Worm (Caenorhabditis elegans): ENCODE results near the gene F09F9.2.

Gene F09F9.2

ce11 chrX:4142202-4142601, 31.0 kb upstream of the F09F9.2 start:
- TF ChIP-seq nhr-42 (GFP tag; IDR thresholded peaks at IDR 0.05): peak; percentile 80; the same call in 1 of the 2 replicates
- peak in 1 of 2 experiments; percentile 82; a peak in 1 of 4 replicates for TF ChIP-seq madf-5 (GFP tag; IDR thresholded peaks at IDR 0.05)
- no peak for TF ChIP-seq daf-8 (GFP tag; IDR thresholded peaks at IDR 0.05)
- TF ChIP-seq ama-1 (optimal IDR thresholded peaks at IDR 0.05): peak; percentile 59
- TF ChIP-seq madf-9 (GFP tag; conservative IDR thresholded peaks at IDR 0.05): peak; percentile 56; the same call in 1 of the 2 replicates
- peak; percentile 100 for TF ChIP-seq aha-1 (tag)
- no peak for TF ChIP-seq attf-4 (tag; optimal IDR thresholded peaks at IDR 0.05)
- TF ChIP-seq unc-62 (GFP tag; optimal IDR thresholded peaks at IDR 0.05 in 1 of 2): no peak
- TF ChIP-seq unc-62 (tag; optimal IDR thresholded peaks at IDR 0.05): no peak
- peak; percentile 93 for TF ChIP-seq ceh-20 (GFP tag; IDR thresholded peaks at IDR 0.05)
- no peak for TF ChIP-seq lin-15B (tag; optimal IDR thresholded peaks at IDR 0.05)
- TF ChIP-seq zfp-3 (GFP tag; conservative IDR thresholded peaks at IDR 0.05): no peak
- no peak for TF ChIP-seq ces-1 (GFP tag; optimal IDR thresholded peaks at IDR 0.05)
- 0 out of 2 replicates have a peak, but pooled peaks have one; percentile 53 for TF ChIP-seq ZK337.2 (GFP tag; IDR thresholded peaks at IDR 0.05)
- TF ChIP-seq set-16 (GFP tag; IDR thresholded peaks at IDR 0.05): peak; percentile 67
- no peak for TF ChIP-seq zip-2 (tag; optimal IDR thresholded peaks at IDR 0.05)
- no peak for TF ChIP-seq unc-130 (GFP tag; optimal IDR thresholded peaks at IDR 0.05)
- peak; percentile 97 for TF ChIP-seq nhr-48 (tag; optimal IDR thresholded peaks at IDR 0.05)
- TF ChIP-seq nhr-28 (tag; optimal IDR thresholded peaks at IDR 0.05): peak; percentile 86
- peak; percentile 18 for TF ChIP-seq hmg-1.1 (GFP tag; IDR thresholded peaks at IDR 0.05)
- no peak for TF ChIP-seq D1046.2 (GFP tag; IDR thresholded peaks at IDR 0.05)
- TF ChIP-seq daf-19 (GFP tag; conservative IDR thresholded peaks at IDR 0.05): no peak
- TF ChIP-seq Y75B8A.6 (GFP tag; IDR thresholded peaks at IDR 0.05): peak; percentile 58; the same call in 1 of the 2 replicates
- TF ChIP-seq F37D6.2 (tag; optimal IDR thresholded peaks at IDR 0.05): no peak
- no peak for TF ChIP-seq mxl-2 (GFP tag; conservative IDR thresholded peaks at IDR 0.05)
- peak; percentile 26 for TF ChIP-seq spr-1 (tag; optimal IDR thresholded peaks at IDR 0.05)
- TF ChIP-seq F10B5.3 (tag; optimal IDR thresholded peaks at IDR 0.05): no peak
- peak; percentile 91 to 93 for TF ChIP-seq mdl-1 (tag; optimal IDR thresholded peaks at IDR 0.05)
- no peak for TF ChIP-seq fos-1 (tag; optimal IDR thresholded peaks at IDR 0.05)
- peak; percentile 92 for TF ChIP-seq mdt-29 (GFP tag; IDR thresholded peaks at IDR 0.05)
- 0 out of 2 replicates have a peak, but pooled peaks have one; percentile 29 for TF ChIP-seq Y48G9A.11 (GFP tag; IDR thresholded peaks at IDR 0.05)
- no peak for TF ChIP-seq ztf-7 (tag; optimal IDR thresholded peaks at IDR 0.05)
- TF ChIP-seq lin-38 (GFP tag; IDR thresholded peaks at IDR 0.05): no peak
- TF ChIP-seq R02D3.7 (tag; optimal IDR thresholded peaks at IDR 0.05): no peak
- TF ChIP-seq ceh-82 (tag; optimal IDR thresholded peaks at IDR 0.05): no peak
- TF ChIP-seq nhr-111 (GFP tag; optimal IDR thresholded peaks at IDR 0.05): no peak
- TF ChIP-seq daf-16 (GFP tag; optimal IDR thresholded peaks at IDR 0.05): peak in 1 of 2 experiments; percentile 22
- peak; percentile 41 for TF ChIP-seq daf-16 (tag; optimal IDR thresholded peaks at IDR 0.05)
- peak; percentile 92 for TF ChIP-seq lin-1 (GFP tag; IDR thresholded peaks at IDR 0.05)
- no peak for TF ChIP-seq ceh-28 (tag; optimal IDR thresholded peaks at IDR 0.05)
- TF ChIP-seq dmd-9 (GFP tag; IDR thresholded peaks at IDR 0.05): 0 out of 2 replicates have a peak, but pooled peaks have one; percentile 5
- peak; percentile 83 for TF ChIP-seq nhr-11 (tag; optimal IDR thresholded peaks at IDR 0.05)
- TF ChIP-seq dve-1 (tag; optimal IDR thresholded peaks at IDR 0.05; ENCODE audit: insufficient read depth): peak; percentile 88
- peak; percentile 94 for TF ChIP-seq tra-1 (GFP tag; IDR thresholded peaks at IDR 0.05)
- TF ChIP-seq egl-27 (tag; optimal IDR thresholded peaks at IDR 0.05): no peak
- TF ChIP-seq ctbp-1 (GFP tag; IDR thresholded peaks at IDR 0.05): peak; percentile 58; the same call in 1 of the 2 replicates
- TF ChIP-seq mes-2 (tag; optimal IDR thresholded peaks at IDR 0.05; ENCODE audit: poor library complexity, severe bottlenecking): peak; percentile 2
- TF ChIP-seq lsy-2 (tag; optimal IDR thresholded peaks at IDR 0.05): peak in 1 of 2 experiments; percentile 74
- peak; percentile 73 for TF ChIP-seq T26A8.4 (GFP tag; IDR thresholded peaks at IDR 0.05)
- peak; percentile 79 for TF ChIP-seq nhr-102 (tag; optimal IDR thresholded peaks at IDR 0.05)
- no peak for TF ChIP-seq lin-29 (GFP tag; IDR thresholded peaks at IDR 0.05)
- 0 out of 2 replicates have a peak, but pooled peaks have one; percentile 16 for TF ChIP-seq snpc-1.2 (GFP tag; IDR thresholded peaks at IDR 0.05)

All from whole organism, L4 larva.